Worm (Caenorhabditis elegans): ENCODE data around the gene uig-1.

uig-1 gene

DNA sequence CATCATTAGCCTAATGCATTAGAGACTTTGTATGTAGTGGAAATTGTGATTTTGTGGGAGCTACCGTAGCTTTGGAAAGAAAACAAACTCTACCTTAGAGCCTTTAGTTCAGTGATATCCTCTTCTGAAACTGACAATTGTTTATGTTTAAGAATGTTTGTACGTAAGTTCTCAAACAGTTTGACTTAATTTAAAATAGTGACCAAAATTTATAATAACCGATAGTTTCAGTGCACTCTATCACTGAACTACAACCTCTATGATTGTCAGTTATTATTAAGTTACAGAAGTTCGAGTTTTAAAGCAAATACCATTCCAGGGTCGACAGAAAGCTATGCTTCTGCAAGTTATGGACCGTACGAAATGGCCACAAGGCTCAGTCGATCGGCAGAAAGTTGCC, 12.8 kb upstream of the uig-1 start, which contains the start of gene C50B6.1:
Gene C50B6.1, plus strand, starts transcription at position 301 of the 400 bp plus-strand sequence.
- TF ChIP-seq F13C5.2 (tag; optimal IDR thresholded peaks at IDR 0.05) (no peak), ceh-13 (GFP tag; optimal IDR thresholded peaks at IDR 0.05) (no peak), hmg-4 (GFP tag; optimal IDR thresholded peaks at IDR 0.05) (no peak), tra-4 (tag; optimal IDR thresholded peaks at IDR 0.05) (no peak), B0310.2 (tag; optimal IDR thresholded peaks at IDR 0.05) (no peak)

DNA sequence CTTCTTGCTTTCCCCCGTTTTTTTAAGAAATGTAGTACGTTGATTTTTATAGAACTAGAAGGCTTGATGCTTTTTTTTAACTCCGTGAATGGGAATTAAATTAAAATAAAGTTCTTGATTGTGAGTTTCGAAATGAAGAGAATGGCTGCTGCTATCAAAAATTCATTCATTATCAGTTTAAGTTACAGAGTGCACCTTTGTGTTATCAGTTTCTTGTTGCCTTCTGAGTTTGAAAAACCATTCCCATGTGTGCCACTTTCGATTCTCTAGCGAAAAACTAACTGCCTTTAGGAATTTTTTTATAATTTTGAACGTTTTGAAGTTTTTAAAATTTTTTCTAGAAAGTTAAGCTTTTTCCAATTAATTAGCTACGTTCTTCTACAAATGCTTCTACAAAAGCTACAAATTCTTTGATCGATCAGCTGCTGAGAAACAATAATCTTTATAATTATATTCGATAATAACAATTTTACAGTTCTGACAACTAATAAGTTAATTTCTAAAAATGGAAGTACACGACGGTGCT, 8.9 kb upstream of the uig-1 start, which contains the start of gene C26E1.2:
Gene C26E1.2, plus strand, starts transcription at position 476 of the 526 bp plus-strand sequence.
- no peak for TF ChIP-seq sea-1 (GFP tag; conservative IDR thresholded peaks at IDR 0.05)

DNA sequence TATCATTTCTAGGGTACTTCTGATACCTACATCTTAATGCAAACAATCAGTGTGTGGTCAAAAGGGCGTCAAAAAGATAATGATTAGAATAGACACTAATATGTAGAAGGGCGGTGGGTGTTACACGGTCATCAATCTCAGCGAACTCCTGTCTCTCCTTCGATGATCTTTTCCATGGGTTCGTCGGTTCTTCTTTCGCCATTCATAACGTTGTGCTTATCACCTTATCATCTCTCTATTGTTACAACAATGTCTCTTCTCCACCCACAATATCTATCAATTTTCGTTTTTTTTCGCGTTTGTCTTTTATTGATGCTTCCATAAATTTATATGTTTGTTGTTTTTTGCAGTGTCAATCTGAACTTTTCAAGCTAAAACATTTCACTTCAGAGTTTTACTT, 5.7 kb upstream of the uig-1 start, which contains the start of gene ceh-79:
Gene ceh-79, plus strand, starts transcription at position 391 of the 400 bp plus-strand sequence.
- no peak for TF ChIP-seq hmg-4 (GFP tag; optimal IDR thresholded peaks at IDR 0.05)
- no peak for TF ChIP-seq sea-1 (GFP tag; conservative IDR thresholded peaks at IDR 0.05)
- no peak for TF ChIP-seq B0310.2 (tag; optimal IDR thresholded peaks at IDR 0.05)
- TF ChIP-seq ceh-13 (GFP tag; optimal IDR thresholded peaks at IDR 0.05), result no peak
- TF ChIP-seq ama-1 (optimal IDR thresholded peaks at IDR 0.05), result no peak
- no peak for TF ChIP-seq tbx-37 (GFP tag; conservative IDR thresholded peaks at IDR 0.05)
- no peak for TF ChIP-seq tra-4 (tag; optimal IDR thresholded peaks at IDR 0.05)
- TF ChIP-seq F13C5.2 (tag; optimal IDR thresholded peaks at IDR 0.05), result no peak
- TF ChIP-seq scrt-1 (GFP tag; IDR thresholded peaks at IDR 0.05), result no peak
- TF ChIP-seq flt-1 (GFP tag; IDR thresholded peaks at IDR 0.05), result no peak
- no peak for TF ChIP-seq ceh-36 (tag; optimal IDR thresholded peaks at IDR 0.05)
- TF ChIP-seq ets-7 (tag; optimal IDR thresholded peaks at IDR 0.05), result no peak
- no peak for TF ChIP-seq hmbx-1 (tag; optimal IDR thresholded peaks at IDR 0.05)
- no peak for TF ChIP-seq hnd-1 (tag; optimal IDR thresholded peaks at IDR 0.05)
- no peak for TF ChIP-seq pes-1 (GFP tag; IDR thresholded peaks at IDR 0.05)
- no peak for TF ChIP-seq tbx-11 (GFP tag; IDR thresholded peaks at IDR 0.05)
- no peak for TF ChIP-seq aly-1 (tag; optimal IDR thresholded peaks at IDR 0.05)

ce11 chrV:13300492-13300891, 4.7 kb upstream of the uig-1 start:
- no peak for TF ChIP-seq B0310.2 (tag; optimal IDR thresholded peaks at IDR 0.05)
- TF ChIP-seq ama-1 (optimal IDR thresholded peaks at IDR 0.05), result no peak
- no peak for TF ChIP-seq sea-1 (GFP tag; conservative IDR thresholded peaks at IDR 0.05)

- TF ChIP-seq F13C5.2 (tag; optimal IDR thresholded peaks at IDR 0.05), result no peak
- TF ChIP-seq B0310.2 (tag; optimal IDR thresholded peaks at IDR 0.05), result no peak
- TF ChIP-seq hnd-1 (tag; optimal IDR thresholded peaks at IDR 0.05), result no peak
- no peak for TF ChIP-seq ama-1 (optimal IDR thresholded peaks at IDR 0.05)
- TF ChIP-seq sea-1 (GFP tag; conservative IDR thresholded peaks at IDR 0.05), result no peak
- no peak for TF ChIP-seq ets-7 (tag; optimal IDR thresholded peaks at IDR 0.05)
- no peak for TF ChIP-seq hmbx-1 (tag; optimal IDR thresholded peaks at IDR 0.05)
- no peak for TF ChIP-seq scrt-1 (GFP tag; IDR thresholded peaks at IDR 0.05)
- no peak for TF ChIP-seq flt-1 (GFP tag; IDR thresholded peaks at IDR 0.05)
- no peak for TF ChIP-seq tra-4 (tag; optimal IDR thresholded peaks at IDR 0.05)
- no peak for TF ChIP-seq ceh-36 (tag; optimal IDR thresholded peaks at IDR 0.05)
- TF ChIP-seq tbx-11 (GFP tag; IDR thresholded peaks at IDR 0.05), result no peak
- TF ChIP-seq hmg-4 (GFP tag; optimal IDR thresholded peaks at IDR 0.05), result no peak
- TF ChIP-seq ceh-13 (GFP tag; optimal IDR thresholded peaks at IDR 0.05), result no peak
- no peak for TF ChIP-seq pes-1 (GFP tag; IDR thresholded peaks at IDR 0.05)
- no peak for TF ChIP-seq aly-1 (tag; optimal IDR thresholded peaks at IDR 0.05)
- no peak for TF ChIP-seq tbx-37 (GFP tag; conservative IDR thresholded peaks at IDR 0.05)
These were observed 3.6 kb upstream of the uig-1 start for ce11 chrV:13299398-13299797.

ce11 chrV:13298706-13299105, 2.9 kb upstream of the uig-1 start:
- TF ChIP-seq ets-7 (tag; optimal IDR thresholded peaks at IDR 0.05), result no peak
- no peak for TF ChIP-seq tra-4 (tag; optimal IDR thresholded peaks at IDR 0.05)
- no peak for TF ChIP-seq F13C5.2 (tag; optimal IDR thresholded peaks at IDR 0.05)
- TF ChIP-seq tbx-37 (GFP tag; conservative IDR thresholded peaks at IDR 0.05), result no peak
- no peak for TF ChIP-seq ceh-36 (tag; optimal IDR thresholded peaks at IDR 0.05)
- TF ChIP-seq sea-1 (GFP tag; conservative IDR thresholded peaks at IDR 0.05), result no peak
- TF ChIP-seq flt-1 (GFP tag; IDR thresholded peaks at IDR 0.05), result no peak
- no peak for TF ChIP-seq pes-1 (GFP tag; IDR thresholded peaks at IDR 0.05)
- no peak for TF ChIP-seq B0310.2 (tag; optimal IDR thresholded peaks at IDR 0.05)
- TF ChIP-seq ama-1 (optimal IDR thresholded peaks at IDR 0.05), result no peak
- no peak for TF ChIP-seq tbx-11 (GFP tag; IDR thresholded peaks at IDR 0.05)
- TF ChIP-seq scrt-1 (GFP tag; IDR thresholded peaks at IDR 0.05), result no peak
- no peak for TF ChIP-seq ceh-13 (GFP tag; optimal IDR thresholded peaks at IDR 0.05)
- TF ChIP-seq hmg-4 (GFP tag; optimal IDR thresholded peaks at IDR 0.05), result no peak
- no peak for TF ChIP-seq hmbx-1 (tag; optimal IDR thresholded peaks at IDR 0.05)
- TF ChIP-seq hnd-1 (tag; optimal IDR thresholded peaks at IDR 0.05), result no peak
- no peak for TF ChIP-seq aly-1 (tag; optimal IDR thresholded peaks at IDR 0.05)

DNA sequence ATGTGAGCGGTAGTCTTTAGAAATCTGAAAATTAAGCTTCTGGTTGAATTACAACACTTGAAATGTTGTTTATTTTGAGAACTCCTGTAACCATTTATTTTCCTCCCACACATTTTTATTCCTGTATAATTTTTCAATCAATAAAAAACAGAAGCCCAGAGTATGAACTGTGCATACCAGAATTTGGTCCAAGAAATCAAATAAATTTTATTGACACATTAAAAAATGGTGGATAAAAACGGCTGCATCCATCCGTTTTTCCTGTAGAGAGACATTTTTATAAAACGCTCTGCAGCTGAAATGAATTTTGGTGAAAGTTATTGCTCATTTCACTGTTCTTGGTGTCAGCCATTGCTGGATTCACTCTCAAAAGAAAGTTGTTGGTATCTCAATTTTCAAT, 1.4 kb upstream of the uig-1 start, which contains the start of gene C26E1.1:
Gene C26E1.1, plus strand, starts transcription at position 301 of the 400 bp plus-strand sequence.
- TF ChIP-seq scrt-1 (GFP tag; IDR thresholded peaks at IDR 0.05), result no peak
- TF ChIP-seq tra-4 (tag; optimal IDR thresholded peaks at IDR 0.05), result no peak
- TF ChIP-seq hmg-4 (GFP tag; optimal IDR thresholded peaks at IDR 0.05), result no peak
- TF ChIP-seq hnd-1 (tag; optimal IDR thresholded peaks at IDR 0.05), result no peak
- TF ChIP-seq ets-7 (tag; optimal IDR thresholded peaks at IDR 0.05), result no peak
- TF ChIP-seq pes-1 (GFP tag; IDR thresholded peaks at IDR 0.05), result no peak
- no peak for TF ChIP-seq aly-1 (tag; optimal IDR thresholded peaks at IDR 0.05)
- TF ChIP-seq flt-1 (GFP tag; IDR thresholded peaks at IDR 0.05), result no peak
- TF ChIP-seq B0310.2 (tag; optimal IDR thresholded peaks at IDR 0.05), result no peak
- no peak for TF ChIP-seq ama-1 (optimal IDR thresholded peaks at IDR 0.05)
- TF ChIP-seq sea-1 (GFP tag; conservative IDR thresholded peaks at IDR 0.05), result no peak
- no peak for TF ChIP-seq tbx-37 (GFP tag; conservative IDR thresholded peaks at IDR 0.05)
- TF ChIP-seq F13C5.2 (tag; optimal IDR thresholded peaks at IDR 0.05), result no peak
- no peak for TF ChIP-seq ceh-13 (GFP tag; optimal IDR thresholded peaks at IDR 0.05)
- TF ChIP-seq ceh-36 (tag; optimal IDR thresholded peaks at IDR 0.05), result no peak
- TF ChIP-seq tbx-11 (GFP tag; IDR thresholded peaks at IDR 0.05), result no peak
- TF ChIP-seq hmbx-1 (tag; optimal IDR thresholded peaks at IDR 0.05), result no peak

All from whole organism, early embryonic.